Worm (Caenorhabditis elegans) whole organism, L4 larva: ENCODE results near the gene E02C12.8.

Source experiments
- F26F4.8 ChIP-seq: fragments of 200-800 bp; sonication (Bioruptor generic); conservative IDR thresholded peaks from 2 replicates; pipeline ENCODE4 v1.3.6; 2022; ENCODE audit warnings: missing genetic modification characterization, missing compliant biosample characterization
- F44E2.7 ChIP-seq: fragments of 200-800 bp; sonication (Bioruptor generic); IDR thresholded peaks from 2 replicates; pipeline ENCODE4 v2.1.2; 2022; ENCODE audit warnings: missing genetic modification characterization, missing compliant biosample characterization
- T26A8.4 ChIP-seq: fragments of 200-800 bp; sonication (Bioruptor generic); IDR thresholded peaks from 2 replicates; pipeline ENCODE4 v1.3.6; 2022; ENCODE audit warnings: missing genetic modification characterization, missing compliant biosample characterization
- Y105C5A.15 ChIP-seq: fragments of 200-800 bp; sonication (Bioruptor generic); IDR thresholded peaks from 2 replicates; pipeline ENCODE4 v1.3.6; 2022; ENCODE audit warnings: missing genetic modification characterization, missing compliant biosample characterization
- Y75B8A.6 ChIP-seq: fragments of 200-800 bp; sonication (Bioruptor generic); IDR thresholded peaks from 2 replicates; pipeline ENCODE4 v1.3.6; 2022; ENCODE audit warnings: missing genetic modification reagents, missing genetic modification characterization, missing compliant biosample characterization
- ZK337.2 ChIP-seq: fragments of 200-800 bp; sonication (Bioruptor generic); IDR thresholded peaks from 2 replicates; pipeline ENCODE4 v1.3.6; 2022; ENCODE audit warnings: missing genetic modification reagents, missing genetic modification characterization, missing compliant biosample characterization
- arid-1 ChIP-seq: fragments of 200-800 bp; sonication (Bioruptor generic); conservative IDR thresholded peaks from 2 replicates; pipeline ENCODE4 v1.3.6; 2022; ENCODE audit warnings: missing genetic modification reagents, missing genetic modification characterization, missing compliant biosample characterization
- attf-4 ChIP-seq: sonication (generic microtip); optimal IDR thresholded peaks from 3 replicates; lab custom pipeline; 2017; ENCODE audit warnings: missing biosample characterization, missing genetic modification characterization
- ceh-32 ChIP-seq: sonication (generic microtip); optimal IDR thresholded peaks from 2 replicates; lab custom pipeline; 2016; ENCODE audit warnings: mild to moderate bottlenecking, missing genetic modification characterization, missing compliant biosample characterization; ENCODE audit not compliant: poor library complexity
- ceh-44 ChIP-seq: fragments of 200-800 bp; sonication (Bioruptor generic); IDR thresholded peaks from 2 replicates; pipeline ENCODE4 v1.3.6; 2022; ENCODE audit warnings: missing genetic modification reagents, missing genetic modification characterization, missing compliant biosample characterization
- ces-1 ChIP-seq: fragments of 150-350 bp; sonication (generic microtip); optimal IDR thresholded peaks from 4 replicates; lab custom pipeline; 2014; ENCODE audit warnings: missing biosample characterization, missing genetic modification reagents, missing genetic modification characterization
- ctbp-1 ChIP-seq: fragments of 200-800 bp; sonication (Bioruptor generic); IDR thresholded peaks from 2 replicates; pipeline ENCODE4 v1.3.6; 2022; ENCODE audit warnings: missing genetic modification reagents, missing genetic modification characterization, missing compliant biosample characterization
- daf-12 ChIP-seq: fragments of 150-350 bp; optimal IDR thresholded peaks from 2 replicates; lab custom pipeline; 2014; ENCODE audit warnings: missing biosample characterization, missing genetic modification reagents, missing genetic modification characterization
- daf-16 ChIP-seq, 3 experiments: sonication (generic microtip); optimal IDR thresholded peaks; 2 replicates each; lab custom pipeline; 2016 to 2017; ENCODE audit warnings: missing genetic modification characterization in 3 of 3, missing genetic modification reagents in 3 of 3, mild to moderate bottlenecking in 2 of 3, missing compliant biosample characterization in 2 of 3, missing biosample characterization in 1 of 3, moderate library complexity in 1 of 3
- daf-19 ChIP-seq: fragments of 200-800 bp; sonication (Bioruptor generic); conservative IDR thresholded peaks from 2 replicates; pipeline ENCODE4 v1.3.6; 2022; ENCODE audit warnings: missing genetic modification characterization, missing compliant biosample characterization
- daf-8 ChIP-seq: fragments of 200-800 bp; sonication (Bioruptor generic); IDR thresholded peaks from 2 replicates; pipeline ENCODE4 v1.3.6; 2022; ENCODE audit warnings: missing genetic modification characterization, missing compliant biosample characterization
- egl-43 ChIP-seq: fragments of 200-800 bp; sonication (Bioruptor generic); IDR thresholded peaks from 2 replicates; pipeline ENCODE4 v1.3.6; 2022; ENCODE audit warnings: missing genetic modification reagents, missing genetic modification characterization, missing compliant biosample characterization
- hlh-11 ChIP-seq: fragments of 200-800 bp; sonication (Bioruptor generic); optimal IDR thresholded peaks from 2 replicates; lab custom pipeline; 2018; ENCODE audit warnings: mild to moderate bottlenecking, missing genetic modification characterization, missing compliant biosample characterization
- hlh-30 ChIP-seq: sonication (generic microtip); optimal IDR thresholded peaks from 2 replicates; lab custom pipeline; 2017; ENCODE audit warnings: antibody characterized with exemption, mild to moderate bottlenecking, missing genetic modification characterization, missing compliant biosample characterization; ENCODE audit not compliant: insufficient read depth
- hmg-1.1 ChIP-seq: fragments of 200-800 bp; sonication (Bioruptor generic); IDR thresholded peaks from 2 replicates; pipeline ENCODE4 v1.3.6; 2022; ENCODE audit warnings: missing genetic modification reagents, missing genetic modification characterization, missing compliant biosample characterization
- lin-15B ChIP-seq: fragments of 150-350 bp; sonication (generic microtip); optimal IDR thresholded peaks from 3 replicates; lab custom pipeline; 2014; ENCODE audit warnings: missing biosample characterization, missing genetic modification characterization
- lin-38 ChIP-seq: fragments of 200-800 bp; sonication (Bioruptor generic); IDR thresholded peaks from 2 replicates; pipeline ENCODE4 v1.3.6; 2022; ENCODE audit warnings: missing genetic modification reagents, missing genetic modification characterization, missing compliant biosample characterization
- madf-5 ChIP-seq, 2 experiments: fragments of 200-800 bp; sonication (Bioruptor generic); IDR thresholded peaks; 2 replicates each; pipeline ENCODE4 v1.3.6; 2022; ENCODE audit warnings: missing compliant biosample characterization in 2 of 2, missing genetic modification characterization in 2 of 2
- madf-9 ChIP-seq: fragments of 200-800 bp; sonication (Bioruptor generic); conservative IDR thresholded peaks from 2 replicates; pipeline ENCODE4 v1.3.6; 2022; ENCODE audit warnings: missing genetic modification reagents, missing genetic modification characterization, missing compliant biosample characterization
- mdt-29 ChIP-seq: fragments of 200-800 bp; sonication (Bioruptor generic); IDR thresholded peaks from 2 replicates; pipeline ENCODE4 v1.3.6; 2022; ENCODE audit warnings: missing genetic modification reagents, missing genetic modification characterization, missing compliant biosample characterization
- mep-1 ChIP-seq: fragments of 150-350 bp; sonication (generic microtip); optimal IDR thresholded peaks from 3 replicates; lab custom pipeline; 2014; ENCODE audit warnings: missing biosample characterization, missing genetic modification characterization
- mes-2 ChIP-seq: sonication (generic microtip); optimal IDR thresholded peaks from 2 replicates; lab custom pipeline; 2016; ENCODE audit warnings: missing genotype, mild to moderate bottlenecking, missing genetic modification characterization, missing compliant biosample characterization; ENCODE audit not compliant: poor library complexity, severe bottlenecking
- mxl-2 ChIP-seq: fragments of 200-800 bp; sonication (Bioruptor generic); conservative IDR thresholded peaks from 2 replicates; pipeline ENCODE4 v1.3.6; 2022; ENCODE audit warnings: missing genetic modification reagents, missing genetic modification characterization, missing compliant biosample characterization
- mxl-3 ChIP-seq: fragments of 200-800 bp; sonication (Bioruptor generic); optimal IDR thresholded peaks from 2 replicates; lab custom pipeline; 2018; ENCODE audit warnings: mild to moderate bottlenecking, missing genetic modification characterization, missing compliant biosample characterization
- nhr-237 ChIP-seq: sonication (generic microtip); optimal IDR thresholded peaks from 2 replicates; lab custom pipeline; 2017; ENCODE audit warnings: missing biosample characterization, missing genetic modification characterization
- nhr-25 ChIP-seq: sonication (generic microtip); optimal IDR thresholded peaks from 2 replicates; lab custom pipeline; 2017; ENCODE audit warnings: missing genetic modification characterization, mild to moderate bottlenecking, missing compliant biosample characterization, antibody characterized with exemption, moderate library complexity, borderline replicate concordance; ENCODE audit not compliant: insufficient read depth
- nhr-42 ChIP-seq: fragments of 200-800 bp; sonication (Bioruptor generic); IDR thresholded peaks from 2 replicates; pipeline ENCODE4 v1.3.6; 2022; ENCODE audit warnings: missing genetic modification characterization, missing compliant biosample characterization
- nhr-76 ChIP-seq: fragments of 150-350 bp; optimal IDR thresholded peaks from 2 replicates; lab custom pipeline; 2014; ENCODE audit warnings: missing biosample characterization, missing genetic modification characterization
- saeg-2 ChIP-seq: fragments of 200-800 bp; sonication (Bioruptor generic); IDR thresholded peaks from 2 replicates; pipeline ENCODE4 v1.3.6; 2022; ENCODE audit warnings: missing genetic modification reagents, missing genetic modification characterization, missing compliant biosample characterization
- spr-1 ChIP-seq: sonication (generic microtip); optimal IDR thresholded peaks from 2 replicates; lab custom pipeline; 2016; ENCODE audit warnings: mild to moderate bottlenecking, missing genetic modification characterization, missing compliant biosample characterization
- tag-97 ChIP-seq: fragments of 200-800 bp; sonication (Bioruptor generic); IDR thresholded peaks from 2 replicates; pipeline ENCODE4 v1.3.6; 2022; ENCODE audit warnings: missing genetic modification characterization, missing compliant biosample characterization
- unc-130 ChIP-seq: sonication (generic microtip); optimal IDR thresholded peaks from 2 replicates; lab custom pipeline; 2016; ENCODE audit warnings: missing genetic modification reagents, missing genetic modification characterization, missing compliant biosample characterization
- unc-62 ChIP-seq, 3 experiments: fragments of 150-350 bp in 1 of 3; sonication (generic microtip); optimal IDR thresholded peaks in 2 of 3; peaks in 1 of 3; 1 replicate in 1 of 3; 2 replicates in 2 of 3; lab custom pipeline; 2014 to 2017; ENCODE audit warnings: missing biosample characterization in 3 of 3, missing genetic modification characterization in 3 of 3, missing genetic modification reagents in 3 of 3, missing genotype in 1 of 3
- zfp-3 ChIP-seq: fragments of 200-800 bp; sonication (Bioruptor generic); conservative IDR thresholded peaks from 2 replicates; pipeline ENCODE4 v1.3.6; 2022; ENCODE audit warnings: missing genetic modification reagents, missing genetic modification characterization, missing compliant biosample characterization
- zip-11 ChIP-seq: fragments of 200-800 bp; sonication (Bioruptor generic); IDR thresholded peaks from 2 replicates; pipeline ENCODE4 v1.3.6; 2022; ENCODE audit warnings: missing genetic modification characterization, missing compliant biosample characterization

The E02C12.8 gene

ce11 chrV:9340318-9340717, 33.1 kb downstream of the E02C12.8 start (continued):
- TF ChIP-seq saeg-2 (peak; percentile 61; the same call in 1 of the 2 replicates), mes-2 (tag; lab: Kevin White, UChicago) (no peak), spr-1 (tag; lab: Kevin White, UChicago) (peak; percentile 51), hlh-11 (tag; lab: Kevin White, UChicago) (no peak), ZK337.2 (no peak), nhr-42 (GFP tag; lab: Robert Waterston, UW) (peak; percentile 88), ceh-44 (GFP tag; lab: Robert Waterston, UW) (no peak), F44E2.7 (0 out of 2 replicates have a peak, but pooled peaks have one; percentile 31), daf-8 (GFP tag; lab: Robert Waterston, UW) (no peak), ceh-32 (tag; lab: Kevin White, UChicago) (no peak), daf-12 (tag; lab: Kevin White, UChicago) (no peak), nhr-237 (tag; lab: Kevin White, UChicago) (no peak), F26F4.8 (GFP tag; lab: Robert Waterston, UW) (no peak), daf-16 (GFP tag; optimal IDR thresholded peaks at IDR 0.05; lab: Kevin White, UChicago) (peak in 1 of 2 experiments; percentile 74), daf-16 (tag; optimal IDR thresholded peaks at IDR 0.05; lab: Kevin White, UChicago) (no peak), hlh-30 (no peak), unc-62 (GFP tag; optimal IDR thresholded peaks at IDR 0.05 in 1 of 2; lab: Kevin White, UChicago) (no peak), unc-62 (tag; optimal IDR thresholded peaks at IDR 0.05; lab: Kevin White, UChicago) (no peak), ctbp-1 (GFP tag; lab: Robert Waterston, UW) (no peak; the same call in 1 of the 2 replicates), attf-4 (tag; lab: Kevin White, UChicago) (no peak), hmg-1.1 (GFP tag; lab: Robert Waterston, UW) (peak; percentile 55), nhr-25 (tag; lab: Kevin White, UChicago) (no peak), lin-38 (peak; percentile 78), daf-19 (GFP tag; lab: Robert Waterston, UW) (peak; percentile 89), arid-1 (0 out of 2 replicates have a peak, but pooled peaks have one; percentile 50), nhr-76 (no peak), zfp-3 (GFP tag; lab: Robert Waterston, UW) (peak; percentile 95), Y75B8A.6 (no peak; the same call in 1 of the 2 replicates), mep-1 (tag; lab: Kevin White, UChicago) (no peak), tag-97 (GFP tag; lab: Robert Waterston, UW) (no peak), mxl-3 (no peak), egl-43 (GFP tag; lab: Robert Waterston, UW) (peak; percentile 80), lin-15B (no peak), unc-130 (GFP tag; lab: Kevin White, UChicago) (no peak), madf-9 (GFP tag; lab: Robert Waterston, UW) (peak; percentile 45; the same call in 1 of the 2 replicates), Y105C5A.15 (GFP tag; lab: Robert Waterston, UW) (no peak), ces-1 (no peak)

DNA sequence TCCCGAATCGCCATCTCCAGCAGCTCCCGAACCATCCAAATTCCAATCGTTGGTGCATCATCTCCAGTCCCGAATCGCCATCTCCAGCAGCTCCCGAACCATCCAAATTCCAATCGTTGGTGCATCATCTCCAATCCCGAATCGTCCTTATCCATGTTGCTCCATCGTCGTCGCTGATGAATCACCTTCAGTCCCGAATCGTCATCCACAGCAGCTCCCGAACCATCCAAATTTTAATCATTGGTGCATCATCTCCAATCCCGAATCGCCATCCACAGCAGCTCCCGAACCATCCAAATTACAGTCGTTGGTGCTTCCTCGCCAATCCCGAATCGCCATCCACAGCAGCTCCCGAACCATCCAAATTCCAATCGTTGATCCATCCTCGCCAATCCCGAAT, 34.1 kb downstream of the E02C12.8 start:
- TF ChIP-seq mdt-29 (0 out of 2 replicates have a peak, but pooled peaks have one; percentile 37), lin-38 (peak; percentile 42; the same call in 1 of the 2 replicates), F26F4.8 (GFP tag; lab: Robert Waterston, UW) (0 out of 2 replicates have a peak, but pooled peaks have one; percentile 8), madf-5 (GFP tag; IDR thresholded peaks at IDR 0.05; lab: Robert Waterston, UW) (0 out of 4 replicates have a peak, but pooled peaks of 1 of the 2 experiments have one; percentile 55), T26A8.4 (GFP tag; lab: Robert Waterston, UW) (peak; percentile 65), mxl-2 (GFP tag; lab: Robert Waterston, UW) (peak; percentile 30; the same call in 1 of the 2 replicates), zip-11 (GFP tag; lab: Robert Waterston, UW) (0 out of 2 replicates have a peak, but pooled peaks have one; percentile 47), egl-43 (GFP tag; lab: Robert Waterston, UW) (peak; percentile 81), zfp-3 (GFP tag; lab: Robert Waterston, UW) (peak; percentile 69; the same call in 1 of the 2 replicates)
- TF ChIP-seq, all 104 proteins: peak for 9; not testable (repeated sequence) for 95
